Fruit fly (Drosophila melanogaster) whole organism, embryonic: ENCODE data around the gene SMC6.
A peak's percentile ranks its signal among the peaks of the same experiment; 100 is the strongest.

Source experiments
- Atf-2 ChIP-seq: fragments of 200-800 bp; sonication (Bioruptor generic); optimal IDR thresholded peaks from 2 replicates; lab custom pipeline; 2016; ENCODE audit warnings: missing biosample characterization, missing genetic modification characterization
- Bdp1 ChIP-seq: fragments of 200-800 bp; sonication (Bioruptor generic); optimal IDR thresholded peaks from 3 replicates; lab custom pipeline; 2016; ENCODE audit warnings: missing biosample characterization, missing genetic modification characterization
- C15 ChIP-seq: fragments of 200-800 bp; sonication (Bioruptor generic); IDR thresholded peaks from 3 replicates; pipeline ENCODE4 v1.3.6; 2022; ENCODE audit warnings: missing biosample characterization, missing genetic modification characterization
- CG10462 ChIP-seq: fragments of 200-800 bp; sonication (Bioruptor generic); optimal IDR thresholded peaks from 2 replicates; lab custom pipeline; 2016; ENCODE audit warnings: missing biosample characterization, missing genetic modification characterization
- CG17361 ChIP-seq: fragments of 200-800 bp; sonication (Bioruptor generic); IDR thresholded peaks from 3 replicates; pipeline ENCODE4 v1.3.6; 2022; ENCODE audit warnings: missing biosample characterization, missing genetic modification characterization
- CG17802 ChIP-seq: fragments of 200-800 bp; sonication (Bioruptor generic); optimal IDR thresholded peaks from 2 replicates; lab custom pipeline; 2018; ENCODE audit warnings: missing biosample characterization, mild to moderate bottlenecking, missing genetic modification characterization, moderate library complexity
- CG18476 ChIP-seq: fragments of 200-800 bp; sonication (Bioruptor generic); optimal IDR thresholded peaks from 2 replicates; lab custom pipeline; 2016; ENCODE audit warnings: missing biosample characterization, mild to moderate bottlenecking, missing genetic modification characterization
- CG2202 ChIP-seq: fragments of 200-800 bp; sonication (Bioruptor generic); optimal IDR thresholded peaks from 2 replicates; lab custom pipeline; 2018; ENCODE audit warnings: missing biosample characterization, mild to moderate bottlenecking, missing genetic modification characterization
- CG34422 ChIP-seq: fragments of 200-800 bp; sonication (Bioruptor generic); IDR thresholded peaks from 3 replicates; pipeline ENCODE4 v1.3.6; 2022; ENCODE audit warnings: missing biosample characterization, missing genetic modification characterization
- CG3995 ChIP-seq: fragments of 200-800 bp; sonication (Bioruptor generic); optimal IDR thresholded peaks from 3 replicates; lab custom pipeline; 2016; ENCODE audit warnings: missing biosample characterization, missing genetic modification characterization
- CG4424 ChIP-seq: fragments of 200-800 bp; sonication (Bioruptor generic); optimal IDR thresholded peaks from 3 replicates; lab custom pipeline; 2016; ENCODE audit warnings: missing biosample characterization, missing genetic modification characterization
- CG4617 ChIP-seq: fragments of 200-800 bp; sonication (Bioruptor generic); optimal IDR thresholded peaks from 3 replicates; lab custom pipeline; 2016; ENCODE audit warnings: missing biosample characterization, missing genetic modification characterization, borderline replicate concordance
- CG5180 ChIP-seq: fragments of 200-800 bp; sonication (Bioruptor generic); optimal IDR thresholded peaks from 3 replicates; lab custom pipeline; 2017; ENCODE audit warnings: missing biosample characterization, missing genetic modification characterization, mild to moderate bottlenecking, moderate library complexity, missing genetic modification reagents
- CG7372 ChIP-seq: fragments of 200-800 bp; sonication (Bioruptor generic); IDR thresholded peaks from 2 replicates; pipeline ENCODE4 v1.3.6; 2022; ENCODE audit warnings: missing biosample characterization, missing genetic modification characterization
- CG7839 ChIP-seq: fragments of 200-800 bp; sonication (Bioruptor generic); optimal IDR thresholded peaks from 3 replicates; lab custom pipeline; 2018; ENCODE audit warnings: missing biosample characterization, mild to moderate bottlenecking, missing genetic modification characterization, moderate library complexity
- CG9215 ChIP-seq: fragments of 200-800 bp; sonication (Bioruptor generic); IDR thresholded peaks from 2 replicates; pipeline ENCODE4 v1.3.6; 2022; ENCODE audit warnings: missing biosample characterization, missing genetic modification characterization
- Dek ChIP-seq: fragments of 200-800 bp; sonication (Bioruptor generic); optimal IDR thresholded peaks from 3 replicates; lab custom pipeline; 2019; ENCODE audit warnings: missing biosample characterization, mild to moderate bottlenecking, missing genetic modification characterization, moderate library complexity
- E2f2 ChIP-seq: fragments of 200-800 bp; sonication (Bioruptor generic); IDR thresholded peaks from 2 replicates; pipeline ENCODE4 v1.3.6; 2022; ENCODE audit warnings: missing biosample characterization, missing genetic modification characterization
- Fer1 ChIP-seq: fragments of 200-800 bp; sonication (Bioruptor generic); optimal IDR thresholded peaks from 2 replicates; lab custom pipeline; 2017; ENCODE audit warnings: missing biosample characterization, mild to moderate bottlenecking, missing genetic modification characterization
- H2.0 ChIP-seq: fragments of 200-800 bp; sonication (Bioruptor generic); IDR thresholded peaks from 2 replicates; pipeline ENCODE4 v1.3.6; 2022; ENCODE audit warnings: missing biosample characterization, missing genetic modification characterization
- HHEX ChIP-seq: fragments of 200-800 bp; sonication (Bioruptor generic); optimal IDR thresholded peaks from 3 replicates; lab custom pipeline; 2017; ENCODE audit warnings: missing biosample characterization, mild to moderate bottlenecking, missing genetic modification characterization, missing genetic modification reagents
- HLH54F ChIP-seq: fragments of 200-800 bp; sonication (Bioruptor generic); optimal IDR thresholded peaks from 3 replicates; lab custom pipeline; 2016; ENCODE audit warnings: missing biosample characterization, missing genetic modification characterization
- HmgD ChIP-seq: fragments of 200-800 bp; sonication (Bioruptor generic); optimal IDR thresholded peaks from 3 replicates; lab custom pipeline; 2016; ENCODE audit warnings: missing biosample characterization, missing genetic modification characterization
- Hr78 ChIP-seq, 2 experiments: fragments of 200-800 bp in 1 of 2; fragments of >200 bp in 1 of 2; sonication (Bioruptor generic) in 1 of 2; optimal IDR thresholded peaks; 2 replicates each; lab custom pipeline; 2017 to 2019; ENCODE audit warnings: missing biosample characterization in 2 of 2, missing genetic modification characterization in 2 of 2, mild to moderate bottlenecking in 1 of 2, moderate library complexity in 1 of 2
- MESR4 ChIP-seq: fragments of 200-800 bp; sonication (Bioruptor generic); optimal IDR thresholded peaks from 2 replicates; lab custom pipeline; 2018; ENCODE audit warnings: missing biosample characterization, mild to moderate bottlenecking, missing genetic modification characterization, moderate library complexity
- Mes4 ChIP-seq: fragments of 200-800 bp; sonication (Bioruptor generic); optimal IDR thresholded peaks from 2 replicates; lab custom pipeline; 2016; ENCODE audit warnings: missing biosample characterization, missing genetic modification characterization
- NK7.1 ChIP-seq: fragments of 200-800 bp; sonication (Bioruptor generic); optimal IDR thresholded peaks from 3 replicates; lab custom pipeline; 2016; ENCODE audit warnings: missing biosample characterization, missing genetic modification characterization
- Side ChIP-seq: fragments of 200-800 bp; sonication (Bioruptor generic); optimal IDR thresholded peaks from 2 replicates; lab custom pipeline; 2016; ENCODE audit warnings: missing biosample characterization, missing genetic modification characterization
- ato ChIP-seq: fragments of 200-800 bp; sonication (Bioruptor generic); IDR thresholded peaks from 2 replicates; pipeline ENCODE4 v1.3.6; 2022; ENCODE audit warnings: missing biosample characterization, missing genetic modification characterization; ENCODE audit not compliant: partially characterized antibody
- br ChIP-seq: fragments of >200 bp; optimal IDR thresholded peaks from 2 replicates; lab custom pipeline; 2017
- bsh ChIP-seq, 2 experiments: fragments of 200-800 bp; sonication (Bioruptor generic); optimal IDR thresholded peaks; 2 replicates each; lab custom pipeline; 2017 to 2018; ENCODE audit warnings: mild to moderate bottlenecking in 2 of 2, missing biosample characterization in 2 of 2, missing genetic modification characterization in 2 of 2, moderate library complexity in 1 of 2
- esg ChIP-seq: fragments of 200-800 bp; sonication (Bioruptor generic); conservative IDR thresholded peaks from 2 replicates; pipeline ENCODE4 v1.3.6; 2022; ENCODE audit warnings: missing biosample characterization, missing genetic modification characterization
- ewg ChIP-seq: fragments of 200-800 bp; sonication (Bioruptor generic); optimal IDR thresholded peaks from 3 replicates; lab custom pipeline; 2017; ENCODE audit warnings: mild to moderate bottlenecking, missing biosample characterization, missing genetic modification reagents, missing genetic modification characterization
- gro ChIP-seq: fragments of 200-800 bp; sonication (Bioruptor generic); optimal IDR thresholded peaks from 2 replicates; lab custom pipeline; 2016; ENCODE audit warnings: missing biosample characterization, missing genetic modification characterization
- gsb ChIP-seq: fragments of 200-800 bp; sonication (Bioruptor generic); IDR thresholded peaks from 2 replicates; pipeline ENCODE4 v1.3.6; 2022; ENCODE audit warnings: missing biosample characterization, missing genetic modification characterization
- her ChIP-seq: fragments of 200-800 bp; sonication (Bioruptor generic); optimal IDR thresholded peaks from 2 replicates; lab custom pipeline; 2016; ENCODE audit warnings: missing biosample characterization, missing genetic modification characterization
- kay ChIP-seq: fragments of 200-800 bp; sonication (Bioruptor generic); optimal IDR thresholded peaks from 2 replicates; lab custom pipeline; 2016; ENCODE audit warnings: missing biosample characterization, missing genetic modification characterization
- kni ChIP-seq: fragments of 200-800 bp; sonication (Bioruptor generic); optimal IDR thresholded peaks from 3 replicates; lab custom pipeline; 2017; ENCODE audit warnings: mild to moderate bottlenecking, missing biosample characterization, missing genetic modification reagents, missing genetic modification characterization
- lilli ChIP-seq: fragments of 200-800 bp; sonication (Bioruptor generic); optimal IDR thresholded peaks from 3 replicates; lab custom pipeline; 2016; ENCODE audit warnings: missing biosample characterization, missing genetic modification characterization
- mirr ChIP-seq: fragments of 200-800 bp; sonication (Bioruptor generic); optimal IDR thresholded peaks from 3 replicates; lab custom pipeline; 2018; ENCODE audit warnings: missing biosample characterization, mild to moderate bottlenecking, missing genetic modification characterization
- pb ChIP-seq: fragments of 200-800 bp; sonication (Bioruptor generic); optimal IDR thresholded peaks from 3 replicates; lab custom pipeline; 2016; ENCODE audit warnings: missing biosample characterization, missing genetic modification characterization
- prd ChIP-seq, 3 experiments: fragments of >200 bp in 2 of 3; fragments of 200-800 bp in 1 of 3; sonication (Bioruptor generic) in 1 of 3; optimal IDR thresholded peaks in 2 of 3; IDR thresholded peaks in 1 of 3; 2 replicates in 2 of 3; 3 replicates in 1 of 3; pipeline versions ENCODE4 v1.3.6 to Lab custom; 2017 to 2022; ENCODE audit warnings: missing biosample characterization in 1 of 3, missing genetic modification characterization in 1 of 3
- salm ChIP-seq: fragments of 200-800 bp; sonication (Bioruptor generic); optimal IDR thresholded peaks from 2 replicates; lab custom pipeline; 2018; ENCODE audit warnings: missing biosample characterization, mild to moderate bottlenecking, missing genetic modification characterization
- sd ChIP-seq: fragments of 200-800 bp; sonication (Bioruptor generic); optimal IDR thresholded peaks from 3 replicates; lab custom pipeline; 2018; ENCODE audit warnings: missing biosample characterization, mild to moderate bottlenecking, missing genetic modification characterization, moderate library complexity
- slbo ChIP-seq: fragments of 200-800 bp; sonication (Bioruptor generic); IDR thresholded peaks from 2 replicates; pipeline ENCODE4 v1.3.6; 2022; ENCODE audit warnings: missing biosample characterization, missing genetic modification characterization
- zen ChIP-seq: fragments of 200-800 bp; sonication (Bioruptor generic); optimal IDR thresholded peaks from 3 replicates; lab custom pipeline; 2018; ENCODE audit warnings: missing biosample characterization, mild to moderate bottlenecking, missing genetic modification characterization, moderate library complexity
- zfh1 ChIP-seq: fragments of 200-800 bp; sonication (Bioruptor generic); IDR thresholded peaks from 3 replicates; pipeline ENCODE4 v1.3.6; 2022; ENCODE audit warnings: missing biosample characterization, missing genetic modification characterization

The SMC6 gene

DNA sequence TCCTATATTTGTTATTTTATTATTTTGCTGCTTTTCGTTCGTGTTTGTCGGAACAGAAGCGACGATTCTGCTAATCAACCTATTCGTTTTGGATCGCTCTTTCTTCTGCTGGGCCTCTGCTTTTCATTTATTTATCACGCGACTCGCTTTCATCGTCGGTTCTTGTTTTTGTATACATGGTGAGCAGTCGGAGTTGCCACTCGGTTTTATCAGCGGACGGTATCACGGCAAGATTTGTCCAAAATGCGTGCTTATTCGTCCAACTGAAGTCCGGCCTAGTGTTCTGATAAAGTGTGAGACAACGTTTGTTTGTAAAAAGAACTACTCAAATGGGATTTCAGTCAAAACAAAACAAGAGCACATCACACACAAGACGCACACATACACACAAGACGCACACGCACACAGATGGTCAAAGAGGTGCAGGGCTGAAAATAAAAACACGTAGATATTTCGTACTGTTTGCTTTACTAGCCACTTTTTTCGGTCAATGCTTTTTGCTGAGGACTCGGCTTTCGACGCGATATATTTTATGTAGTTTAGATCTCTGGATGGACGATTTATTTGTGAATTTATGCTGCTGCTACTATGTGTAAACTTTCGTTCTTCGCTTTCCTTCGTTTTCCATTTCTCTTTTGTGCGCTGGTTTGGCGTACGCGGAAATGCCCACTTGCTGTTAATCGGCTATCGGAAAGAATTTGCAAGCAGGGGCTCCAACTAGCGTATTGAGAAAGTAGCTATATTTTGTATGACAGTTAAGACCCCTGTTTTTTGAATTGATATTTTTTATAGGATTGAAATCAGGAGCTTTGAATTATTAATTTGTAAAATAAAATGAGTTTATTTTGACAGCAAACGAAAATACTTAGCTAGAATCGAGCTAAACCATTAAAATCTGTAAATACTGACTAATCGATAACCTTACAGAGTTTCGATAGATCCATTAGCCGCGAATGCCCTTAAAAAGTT is 28.4 kb upstream of the SMC6 start, which contains the start of gene twin (continued):
- TF ChIP-seq E2f2 (GFP tag; lab: Robert Waterston, UW) (peak; percentile 83), CG9215 (no peak; the same call in 1 of the 2 replicates), kay (peak; percentile 45), CG4424 (GFP tag; lab: Kevin White, UChicago) (peak; percentile 67), MESR4 (GFP tag; lab: Kevin White, UChicago) (peak; percentile 64), CG17361 (peak; percentile 70), CG17802 (tag; lab: Kevin White, UChicago) (peak; percentile 14), CG18476 (GFP tag; lab: Kevin White, UChicago) (peak; percentile 46), br (lab: Kevin White, UChicago) (no peak), her (GFP tag; lab: Kevin White, UChicago) (peak; percentile 72), prd (optimal IDR thresholded peaks at IDR 0.05; lab: Kevin White, UChicago) (no peak), prd (GFP tag; IDR thresholded peaks at IDR 0.05; lab: Robert Waterston, UW) (peak; percentile 58), kni (GFP tag; lab: Kevin White, UChicago) (no peak), Bdp1 (peak; percentile 22), gsb (GFP tag; lab: Robert Waterston, UW) (peak; percentile 56; the same call in 1 of the 2 replicates), H2.0 (peak; percentile 17; the same call in 1 of the 2 replicates), slbo (GFP tag; lab: Robert Waterston, UW) (peak; percentile 80), CG5180 (GFP tag; lab: Kevin White, UChicago) (no peak), CG34422 (GFP tag; lab: Robert Waterston, UW) (peak; percentile 56; the same call in 2 of the 3 replicates), CG7839 (tag; lab: Kevin White, UChicago) (peak; percentile 63), NK7.1 (GFP tag; lab: Kevin White, UChicago) (peak; percentile 25), CG7372 (GFP tag; lab: Robert Waterston, UW) (0 out of 2 replicates have a peak, but pooled peaks have one; percentile 25), CG10462 (GFP tag; lab: Kevin White, UChicago) (no peak), Atf-2 (peak; percentile 47), Mes4 (GFP tag; lab: Kevin White, UChicago) (no peak), Hr78 (GFP tag; optimal IDR thresholded peaks at IDR 0.05; lab: Kevin White, UChicago) (no peak), Fer1 (GFP tag; lab: Kevin White, UChicago) (peak; percentile 16), C15 (GFP tag; lab: Robert Waterston, UW) (no peak), ato (peak; percentile 32; the same call in 1 of the 2 replicates), zfh1 (peak; percentile 34; the same call in 1 of the 3 replicates), CG2202 (tag; lab: Kevin White, UChicago) (no peak), zen (tag; lab: Kevin White, UChicago) (peak; percentile 65), gro (GFP tag; lab: Kevin White, UChicago) (peak; percentile 39), Side (GFP tag; lab: Kevin White, UChicago) (peak; percentile 51), pb (GFP tag; lab: Kevin White, UChicago) (peak; percentile 35), lilli (GFP tag; lab: Kevin White, UChicago) (peak; percentile 86), bsh (GFP tag; optimal IDR thresholded peaks at IDR 0.05; lab: Kevin White, UChicago) (peak in 1 of 2 experiments; percentile 43), HLH54F (GFP tag; lab: Kevin White, UChicago) (peak; percentile 76), ewg (GFP tag; lab: Kevin White, UChicago) (peak; percentile 27), mirr (GFP tag; lab: Kevin White, UChicago) (no peak), CG4617 (GFP tag; lab: Kevin White, UChicago) (peak; percentile 62), CG3995 (peak; percentile 22), HHEX (GFP tag; lab: Kevin White, UChicago) (peak; percentile 41), salm (tag; lab: Kevin White, UChicago) (no peak), HmgD (GFP tag; lab: Kevin White, UChicago) (peak; percentile 32), esg (GFP tag; lab: Robert Waterston, UW) (peak; percentile 61), sd (peak; percentile 77), Dek (peak; percentile 54)
